Worm (Caenorhabditis elegans): ENCODE results near the gene C29E4.14.

ce11 chrIII:7880132-7880715 is 39.7 kb upstream of the C29E4.14 start:
- no peak for TF ChIP-seq fkh-10 (GFP tag; optimal IDR thresholded peaks at IDR 0.05)
- TF ChIP-seq nhr-76 (tag; optimal IDR thresholded peaks at IDR 0.05): no peak
- TF ChIP-seq tlp-1 (tag; optimal IDR thresholded peaks at IDR 0.05): no peak
- TF ChIP-seq ces-1 (GFP tag; optimal IDR thresholded peaks at IDR 0.05): no peak
- TF ChIP-seq tbx-2 (tag; optimal IDR thresholded peaks at IDR 0.05): no peak
- TF ChIP-seq fos-1 (tag; optimal IDR thresholded peaks at IDR 0.05): no peak
- TF ChIP-seq mab-9 (GFP tag; IDR thresholded peaks at IDR 0.05): no peak
- no peak for TF ChIP-seq aly-2 (tag; optimal IDR thresholded peaks at IDR 0.05)
- no peak for TF ChIP-seq nhr-237 (tag; optimal IDR thresholded peaks at IDR 0.05)
- TF ChIP-seq ama-1 (optimal IDR thresholded peaks at IDR 0.05): no peak
- TF ChIP-seq hlh-17 (GFP tag; optimal IDR thresholded peaks at IDR 0.05; ENCODE audit: borderline replicate concordance): no peak
- no peak for TF ChIP-seq unc-86 (tag; optimal IDR thresholded peaks at IDR 0.05)
- no peak for TF ChIP-seq ceh-88 (GFP tag; IDR thresholded peaks at IDR 0.05)
- no peak for TF ChIP-seq elt-3 (tag; optimal IDR thresholded peaks at IDR 0.05)
